Worm (Caenorhabditis elegans): ENCODE measurements around the gene spl-2.

spl-2 gene

DNA sequence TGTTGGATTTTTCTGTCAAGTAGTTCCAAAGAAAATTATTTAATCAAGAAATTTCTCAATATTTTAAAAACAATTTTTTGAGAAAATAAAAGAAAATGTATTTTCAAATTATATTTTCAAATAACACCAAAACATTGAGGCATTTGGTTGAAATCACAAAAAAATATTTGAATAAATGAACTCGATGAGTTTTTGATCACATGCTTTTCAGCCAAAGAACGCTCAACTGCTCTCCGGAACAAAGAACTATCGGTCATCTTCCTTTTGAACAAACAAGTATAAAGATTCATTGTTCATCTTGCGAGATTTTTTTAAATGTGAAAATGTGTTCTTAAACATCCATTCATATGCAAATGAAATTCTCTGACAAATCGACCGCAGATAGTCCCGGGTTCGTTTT, 51.7 kb downstream of the spl-2 start:
- TF ChIP-seq mes-4 (tag; optimal IDR thresholded peaks at IDR 0.05), result no peak
- TF ChIP-seq snpc-3.4 (tag; optimal IDR thresholded peaks at IDR 0.05), result no peak
- TF ChIP-seq ceh-58 (GFP tag; IDR thresholded peaks at IDR 0.05), result no peak
- TF ChIP-seq zim-3 (tag; optimal IDR thresholded peaks at IDR 0.05), result no peak
- TF ChIP-seq lin-26 (GFP tag; IDR thresholded peaks at IDR 0.05), result no peak
- no peak for TF ChIP-seq nfyb-1 (GFP tag; IDR thresholded peaks at IDR 0.05)
- TF ChIP-seq lin-35 (GFP tag; optimal IDR thresholded peaks at IDR 0.05), result peak in 1 of 3 experiments; percentile 1
- no peak for TF ChIP-seq nfya-1 (tag; optimal IDR thresholded peaks at IDR 0.05; ENCODE audit: borderline replicate concordance, insufficient read depth)
- no peak for TF ChIP-seq nhr-120 (GFP tag; IDR thresholded peaks at IDR 0.05)
